Worm (Caenorhabditis elegans) whole organism, L1 larva: ENCODE results near the gene F58B4.6.

Source experiments
- C04F5.9 ChIP-seq: sonication (generic microtip); optimal IDR thresholded peaks from 2 replicates; lab custom pipeline; 2016; ENCODE audit warnings: missing genetic modification characterization, missing compliant biosample characterization
- C16A3.4 ChIP-seq: fragments of 150-350 bp; optimal IDR thresholded peaks from 2 replicates; lab custom pipeline; 2014; ENCODE audit warnings: missing biosample characterization, missing genetic modification characterization
- F16B12.6 ChIP-seq: fragments of 150-350 bp; optimal IDR thresholded peaks from 2 replicates; lab custom pipeline; 2014; ENCODE audit warnings: missing biosample characterization, missing genetic modification characterization
- ceh-88 ChIP-seq: fragments of 200-800 bp; sonication (Bioruptor generic); IDR thresholded peaks from 2 replicates; pipeline ENCODE4 v1.3.6; 2022; ENCODE audit warnings: missing genetic modification characterization, missing compliant biosample characterization
- ceh-90 ChIP-seq: sonication (generic microtip); optimal IDR thresholded peaks from 2 replicates; lab custom pipeline; 2016; ENCODE audit warnings: missing genetic modification characterization, missing compliant biosample characterization
- ces-1 ChIP-seq: fragments of 150-350 bp; optimal IDR thresholded peaks from 2 replicates; lab custom pipeline; 2014; ENCODE audit warnings: missing biosample characterization, missing genetic modification reagents, missing genetic modification characterization
- dpl-1 ChIP-seq, 3 experiments: fragments of 150-350 bp in 2 of 3; sonication (generic microtip) in 1 of 3; optimal IDR thresholded peaks; 2 replicates each; lab custom pipeline; 2014 to 2017; ENCODE audit warnings: missing biosample characterization in 3 of 3, missing genetic modification characterization in 3 of 3, missing genetic modification reagents in 3 of 3
- dsc-1 ChIP-seq: sonication (generic microtip); optimal IDR thresholded peaks from 2 replicates; lab custom pipeline; 2016; ENCODE audit warnings: mild to moderate bottlenecking, missing genetic modification characterization, missing compliant biosample characterization
- elt-2 ChIP-seq: sonication (generic microtip); optimal IDR thresholded peaks from 2 replicates; lab custom pipeline; 2016; ENCODE audit warnings: missing genetic modification characterization, mild to moderate bottlenecking, inconsistent platforms, missing compliant biosample characterization, missing genetic modification reagents
- elt-3 ChIP-seq, 6 experiments: fragments of 150-350 bp in 1 of 6; sonication (generic microtip); optimal IDR thresholded peaks; 2 replicates each; lab custom pipeline; 2017 to 2018; ENCODE audit warnings: missing biosample characterization in 6 of 6, missing genetic modification characterization in 6 of 6, inconsistent platforms in 1 of 6
- ets-5 ChIP-seq: fragments of 200-800 bp; sonication (Bioruptor generic); IDR thresholded peaks from 2 replicates; pipeline ENCODE4 v1.3.6; 2022; ENCODE audit warnings: missing genetic modification characterization, missing compliant biosample characterization
- fkh-10 ChIP-seq: sonication (generic microtip); optimal IDR thresholded peaks from 2 replicates; lab custom pipeline; 2017; ENCODE audit warnings: missing biosample characterization, missing genetic modification reagents, missing genetic modification characterization
- fkh-4 ChIP-seq: sonication (generic microtip); optimal IDR thresholded peaks from 2 replicates; lab custom pipeline; 2016; ENCODE audit warnings: missing compliant biosample characterization, missing genetic modification characterization, borderline replicate concordance
- fkh-8 ChIP-seq: sonication (generic microtip); optimal IDR thresholded peaks from 2 replicates; lab custom pipeline; 2016; ENCODE audit warnings: mild to moderate bottlenecking, missing genetic modification characterization, missing compliant biosample characterization
- grh-1 ChIP-seq: fragments of 200-800 bp; sonication (Bioruptor generic); IDR thresholded peaks from 2 replicates; pipeline ENCODE4 v1.3.6; 2022; ENCODE audit warnings: missing genetic modification reagents, missing genetic modification characterization, missing compliant biosample characterization
- isw-1 ChIP-seq: fragments of 200-800 bp; sonication (Bioruptor generic); IDR thresholded peaks from 2 replicates; pipeline ENCODE4 v1.3.6; 2022; ENCODE audit warnings: missing genetic modification characterization, missing compliant biosample characterization
- lin-13 ChIP-seq: fragments of 150-350 bp; optimal IDR thresholded peaks from 2 replicates; lab custom pipeline; 2014; ENCODE audit warnings: missing biosample characterization, missing genetic modification reagents, missing genetic modification characterization
- lin-14 ChIP-seq: fragments of 200-800 bp; sonication (Bioruptor generic); optimal IDR thresholded peaks from 2 replicates; lab custom pipeline; 2018; ENCODE audit warnings: mild to moderate bottlenecking, missing genetic modification characterization, moderate library complexity, missing compliant biosample characterization
- lin-15B ChIP-seq: fragments of 150-350 bp; sonication (generic microtip); optimal IDR thresholded peaks from 3 replicates; lab custom pipeline; 2014; ENCODE audit warnings: missing biosample characterization, missing genetic modification characterization
- lin-35 ChIP-seq, 2 experiments: fragments of 150-350 bp; optimal IDR thresholded peaks; 2 replicates each; lab custom pipeline; 2014; ENCODE audit warnings: missing biosample characterization in 2 of 2, missing genetic modification characterization in 2 of 2, missing genetic modification reagents in 2 of 2
- lir-3 ChIP-seq: sonication (generic microtip); optimal IDR thresholded peaks from 2 replicates; lab custom pipeline; 2016; ENCODE audit warnings: mild to moderate bottlenecking, missing genetic modification characterization, moderate library complexity, missing compliant biosample characterization; ENCODE audit not compliant: poor library complexity
- lsy-2 ChIP-seq, 2 experiments: fragments of 150-350 bp; optimal IDR thresholded peaks; 2 replicates each; lab custom pipeline; 2014; ENCODE audit warnings: missing biosample characterization in 2 of 2, missing genetic modification characterization in 2 of 2
- mdl-1 ChIP-seq, 2 experiments: fragments of 150-350 bp; optimal IDR thresholded peaks; 2 replicates each; lab custom pipeline; 2014 to 2017; ENCODE audit warnings: missing biosample characterization in 2 of 2, missing genetic modification characterization in 2 of 2, inconsistent platforms in 1 of 2
- nhr-12 ChIP-seq: sonication (generic microtip); optimal IDR thresholded peaks from 2 replicates; lab custom pipeline; 2017; ENCODE audit warnings: missing biosample characterization, missing genetic modification characterization
- nhr-19 ChIP-seq: fragments of 200-800 bp; sonication (Bioruptor generic); conservative IDR thresholded peaks from 2 replicates; pipeline ENCODE4 v1.3.6; 2022; ENCODE audit warnings: missing genetic modification characterization, missing compliant biosample characterization
- nhr-20 ChIP-seq: sonication (generic microtip); optimal IDR thresholded peaks from 2 replicates; lab custom pipeline; 2016; ENCODE audit warnings: mild to moderate bottlenecking, missing genetic modification characterization, missing compliant biosample characterization
- nhr-237 ChIP-seq: fragments of 150-350 bp; optimal IDR thresholded peaks from 2 replicates; lab custom pipeline; 2014; ENCODE audit warnings: missing biosample characterization, missing genetic modification characterization
- nhr-28 ChIP-seq: fragments of 150-350 bp; optimal IDR thresholded peaks from 2 replicates; lab custom pipeline; 2014; ENCODE audit warnings: missing biosample characterization, missing genetic modification characterization
- nhr-47 ChIP-seq: sonication (generic microtip); optimal IDR thresholded peaks from 2 replicates; lab custom pipeline; 2016; ENCODE audit warnings: mild to moderate bottlenecking, missing genetic modification characterization, moderate library complexity, missing compliant biosample characterization
- nhr-71 ChIP-seq: sonication (generic microtip); optimal IDR thresholded peaks from 2 replicates; lab custom pipeline; 2016; ENCODE audit warnings: mild to moderate bottlenecking, missing genetic modification characterization, moderate library complexity, missing compliant biosample characterization
- nhr-76 ChIP-seq: sonication (generic microtip); optimal IDR thresholded peaks from 2 replicates; lab custom pipeline; 2017; ENCODE audit warnings: missing biosample characterization, missing genetic modification characterization
- nhr-85 ChIP-seq: sonication (generic microtip); peaks from one replicate; lab custom pipeline; 2016; ENCODE audit warnings: missing genetic modification characterization, inconsistent platforms, missing compliant biosample characterization
- nhr-90 ChIP-seq: sonication (generic microtip); optimal IDR thresholded peaks from 2 replicates; lab custom pipeline; 2016; ENCODE audit warnings: mild to moderate bottlenecking, missing genetic modification characterization, missing compliant biosample characterization; ENCODE audit not compliant: poor library complexity
- pax-3 ChIP-seq: fragments of 200-800 bp; sonication (Bioruptor generic); optimal IDR thresholded peaks from 2 replicates; lab custom pipeline; 2018; ENCODE audit warnings: mild to moderate bottlenecking, missing genetic modification characterization, moderate library complexity, missing compliant biosample characterization
- rnt-1 ChIP-seq: sonication (generic microtip); optimal IDR thresholded peaks from 2 replicates; lab custom pipeline; 2016; ENCODE audit warnings: mild to moderate bottlenecking, missing genetic modification characterization, moderate library complexity, missing compliant biosample characterization
- skn-1 ChIP-seq: fragments of 150-350 bp; optimal IDR thresholded peaks from 2 replicates; lab custom pipeline; 2014; ENCODE audit warnings: missing biosample characterization, missing genetic modification characterization
- snu-23 ChIP-seq: sonication (generic microtip); optimal IDR thresholded peaks from 2 replicates; lab custom pipeline; 2016; ENCODE audit warnings: missing genetic modification characterization, missing compliant biosample characterization
- swsn-7 ChIP-seq: sonication (generic microtip); optimal IDR thresholded peaks from 2 replicates; lab custom pipeline; 2016; ENCODE audit warnings: missing genetic modification characterization, missing compliant biosample characterization
- unc-130 ChIP-seq: fragments of 150-350 bp; optimal IDR thresholded peaks from 2 replicates; lab custom pipeline; 2017; ENCODE audit warnings: missing biosample characterization, missing genetic modification characterization, inconsistent platforms
- unc-62 ChIP-seq: fragments of 150-350 bp; optimal IDR thresholded peaks from 2 replicates; lab custom pipeline; 2014; ENCODE audit warnings: missing biosample characterization, missing genetic modification reagents, missing genetic modification characterization
- unc-86 ChIP-seq: sonication (generic microtip); optimal IDR thresholded peaks from 2 replicates; lab custom pipeline; 2016; ENCODE audit warnings: missing genetic modification characterization, missing compliant biosample characterization
- vab-15 ChIP-seq: sonication (generic microtip); optimal IDR thresholded peaks from 2 replicates; lab custom pipeline; 2017; ENCODE audit warnings: missing genotype, mild to moderate bottlenecking, missing genetic modification characterization, missing compliant biosample characterization
- xbp-1 ChIP-seq: sonication (generic microtip); optimal IDR thresholded peaks from 2 replicates; lab custom pipeline; 2016; ENCODE audit warnings: missing genetic modification characterization, missing compliant biosample characterization

The F58B4.6 gene

ce11 chrV:10951655-10952278 lies 26.9 kb downstream of the F58B4.6 start, which contains the start of gene F17C11.4 (continued):
- TF ChIP-seq pax-3 = no peak
- TF ChIP-seq vab-15 (tag; lab: Kevin White, UChicago) = peak; percentile 98
- peak; percentile 98 for TF ChIP-seq nhr-85 (tag; lab: Kevin White, UChicago)
- no peak for TF ChIP-seq fkh-4 (tag; lab: Kevin White, UChicago)
- TF ChIP-seq ets-5 (GFP tag; lab: Robert Waterston, UW) = no peak
- no peak for TF ChIP-seq nhr-12 (tag; lab: Kevin White, UChicago)
- TF ChIP-seq lin-35 (GFP tag; optimal IDR thresholded peaks at IDR 0.05; lab: Kevin White, UChicago) = peak; percentile 69 to 78
- peak; percentile 56 for TF ChIP-seq unc-86 (tag; lab: Kevin White, UChicago)
- TF ChIP-seq F16B12.6 (tag; lab: Kevin White, UChicago) = no peak
- peak in 1 of 2 experiments; percentile 97 for TF ChIP-seq mdl-1 (tag; optimal IDR thresholded peaks at IDR 0.05; lab: Kevin White, UChicago)
- peak in 2 of 6 experiments; percentile 39 to 84 for TF ChIP-seq elt-3 (tag; optimal IDR thresholded peaks at IDR 0.05; lab: Kevin White, UChicago)
- TF ChIP-seq snu-23 (GFP tag; lab: Kevin White, UChicago) = peak; percentile 95
- no peak for TF ChIP-seq nhr-237 (tag; lab: Kevin White, UChicago)
- TF ChIP-seq nhr-20 = peak; percentile 97
- peak; percentile 35 for TF ChIP-seq skn-1 (tag; lab: Kevin White, UChicago)
- TF ChIP-seq lin-13 (GFP tag; lab: Kevin White, UChicago) = peak; percentile 78
- peak; percentile 77 for TF ChIP-seq swsn-7 (tag; lab: Kevin White, UChicago)
- 0 out of 2 replicates have a peak, but pooled peaks have one; percentile 17 for TF ChIP-seq ceh-88 (GFP tag; lab: Robert Waterston, UW)
- TF ChIP-seq lsy-2 (tag; optimal IDR thresholded peaks at IDR 0.05; lab: Kevin White, UChicago) = peak; percentile 80 to 81
- peak; percentile 25 for TF ChIP-seq C04F5.9 (tag; lab: Kevin White, UChicago)
- peak; percentile 35 for TF ChIP-seq fkh-10 (GFP tag; lab: Kevin White, UChicago)
- TF ChIP-seq unc-62 = no peak
- TF ChIP-seq fkh-8 (tag; lab: Kevin White, UChicago) = peak; percentile 71
- peak; percentile 74 for TF ChIP-seq xbp-1 (tag; lab: Kevin White, UChicago)
- peak; percentile 78 for TF ChIP-seq lir-3 (tag; lab: Kevin White, UChicago)
- TF ChIP-seq C16A3.4 = peak; percentile 66
- TF ChIP-seq grh-1 = no peak
- TF ChIP-seq nhr-28 (tag; lab: Kevin White, UChicago) = no peak
- TF ChIP-seq nhr-71 (tag; lab: Kevin White, UChicago) = peak; percentile 99
- TF ChIP-seq rnt-1 (tag; lab: Kevin White, UChicago) = peak; percentile 77
- TF ChIP-seq lin-15B (tag; lab: Kevin White, UChicago) = no peak
- peak; percentile 83 for TF ChIP-seq nhr-90 (tag; lab: Kevin White, UChicago)
- no peak for TF ChIP-seq ceh-90 (tag; lab: Kevin White, UChicago)
- TF ChIP-seq elt-2 (tag; lab: Kevin White, UChicago) = peak; percentile 75
- peak; percentile 96 for TF ChIP-seq lin-14 (GFP tag; lab: Kevin White, UChicago)
- TF ChIP-seq nhr-19 (GFP tag; lab: Robert Waterston, UW) = peak; percentile 96
- peak; percentile 98 for TF ChIP-seq unc-130 (tag; lab: Kevin White, UChicago)
- TF ChIP-seq isw-1 = peak; percentile 12; the same call in 1 of the 2 replicates
- peak; percentile 83 for TF ChIP-seq nhr-47 (tag; lab: Kevin White, UChicago)
- TF ChIP-seq dpl-1 (GFP tag; optimal IDR thresholded peaks at IDR 0.05; lab: Kevin White, UChicago) = peak; percentile 48 to 63 (median 55)
- no peak for TF ChIP-seq nhr-76 (tag; lab: Kevin White, UChicago)
- no peak for TF ChIP-seq ces-1 (GFP tag; lab: Kevin White, UChicago)
- peak; percentile 67 for TF ChIP-seq dsc-1 (tag; lab: Kevin White, UChicago)
